Worm (Caenorhabditis elegans): Measurements from ENCODE around the gene msp-76.
"Not testable (repeated sequence)": the region's sequence is repeated elsewhere in the genome, so short reads cannot be mapped to it uniquely, and the experiment has no call there.

msp-76 gene

DNA sequence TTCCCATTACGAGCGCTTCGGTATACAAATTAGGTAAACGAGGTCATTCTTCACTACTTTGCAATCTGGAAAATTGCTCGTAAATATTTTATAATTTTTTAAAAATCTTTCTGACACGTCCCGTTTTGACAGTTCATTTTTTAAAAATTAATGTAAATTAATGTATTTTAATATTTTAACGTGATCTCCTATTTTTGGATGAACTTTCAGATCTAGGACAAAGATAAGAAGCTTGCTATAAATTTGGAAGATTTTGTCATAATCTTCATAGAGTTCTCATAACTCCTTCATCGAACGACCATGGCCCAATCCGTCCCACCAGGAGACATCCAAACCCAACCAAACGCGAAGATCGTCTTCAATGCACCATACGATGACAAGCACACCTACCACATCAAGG is at the start of gene msp-76:
Gene msp-76 (plus strand): TSS at position 301 of the 400 bp plus-strand sequence.
- TF ChIP-seq tra-4 (tag; optimal IDR thresholded peaks at IDR 0.05); hnd-1 (tag; optimal IDR thresholded peaks at IDR 0.05); sea-1 (GFP tag; conservative IDR thresholded peaks at IDR 0.05): not testable (repeated sequence)

DNA sequence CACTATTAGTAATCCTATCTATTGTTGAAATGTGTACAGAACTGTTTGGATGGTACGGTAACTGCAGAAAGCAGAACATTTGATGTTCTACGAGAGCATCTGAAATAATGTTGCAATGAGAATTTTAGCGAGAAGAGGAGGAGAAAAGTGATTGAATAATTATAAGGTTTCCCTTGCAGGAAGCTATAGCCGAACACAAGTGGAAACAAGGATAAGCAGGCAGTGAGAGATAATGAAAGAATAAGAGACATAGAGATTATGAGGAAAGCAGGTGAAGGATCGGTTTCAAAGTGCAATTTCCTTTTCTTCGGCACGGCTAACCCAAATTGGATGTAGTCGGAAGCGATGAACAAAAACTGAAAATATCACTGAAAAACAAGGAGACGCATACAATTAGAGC is 46.9 kb upstream of the msp-76 start, which contains the start of gene del-2:
Gene del-2 (minus strand): TSS at position 101 of the 400 bp plus-strand sequence.
- TF ChIP-seq hnd-1 (tag; optimal IDR thresholded peaks at IDR 0.05): no peak
- no peak for TF ChIP-seq ets-7 (tag; optimal IDR thresholded peaks at IDR 0.05)
- TF ChIP-seq flt-1 (GFP tag; IDR thresholded peaks at IDR 0.05): no peak
- no peak for TF ChIP-seq pes-1 (GFP tag; IDR thresholded peaks at IDR 0.05)

DNA sequence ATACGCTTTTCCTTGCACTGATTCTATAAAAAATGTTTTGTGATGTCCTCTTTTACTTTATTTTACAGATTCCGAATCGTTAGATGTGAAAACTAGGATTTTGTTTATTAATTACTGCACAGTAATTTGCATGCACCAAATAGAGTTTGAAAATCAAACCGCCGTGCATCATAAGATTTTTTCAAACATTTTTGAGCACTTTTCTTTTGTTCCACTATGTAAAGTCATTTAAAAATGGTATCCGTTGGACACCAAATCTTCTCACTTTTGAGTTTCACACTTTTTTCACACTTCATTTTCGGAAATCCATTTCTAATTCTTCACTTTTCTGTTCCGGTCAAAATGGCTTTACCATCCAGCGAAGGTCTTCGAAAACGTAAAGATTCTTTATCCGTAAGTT is 45.6 kb upstream of the msp-76 start, which contains the start of gene degl-2:
Gene degl-2 (plus strand): TSS at position 301 of the 400 bp plus-strand sequence.
- TF ChIP-seq F13C5.2 (tag; optimal IDR thresholded peaks at IDR 0.05): no peak
- no peak for TF ChIP-seq tra-4 (tag; optimal IDR thresholded peaks at IDR 0.05)
- TF ChIP-seq hmg-4 (GFP tag; optimal IDR thresholded peaks at IDR 0.05): no peak
- no peak for TF ChIP-seq sea-1 (GFP tag; conservative IDR thresholded peaks at IDR 0.05)
- no peak for TF ChIP-seq scrt-1 (GFP tag; IDR thresholded peaks at IDR 0.05)
- no peak for TF ChIP-seq tbx-11 (GFP tag; IDR thresholded peaks at IDR 0.05)
- TF ChIP-seq B0310.2 (tag; optimal IDR thresholded peaks at IDR 0.05): no peak
- no peak for TF ChIP-seq hnd-1 (tag; optimal IDR thresholded peaks at IDR 0.05)
- TF ChIP-seq pes-1 (GFP tag; IDR thresholded peaks at IDR 0.05): no peak
- TF ChIP-seq ets-7 (tag; optimal IDR thresholded peaks at IDR 0.05): no peak
- no peak for TF ChIP-seq flt-1 (GFP tag; IDR thresholded peaks at IDR 0.05)
- no peak for TF ChIP-seq ceh-13 (GFP tag; optimal IDR thresholded peaks at IDR 0.05)
- TF ChIP-seq tbx-37 (GFP tag; conservative IDR thresholded peaks at IDR 0.05): no peak
- TF ChIP-seq aly-1 (tag; optimal IDR thresholded peaks at IDR 0.05): no peak
- TF ChIP-seq ceh-36 (tag; optimal IDR thresholded peaks at IDR 0.05): no peak
- no peak for TF ChIP-seq ama-1 (optimal IDR thresholded peaks at IDR 0.05)
- TF ChIP-seq hmbx-1 (tag; optimal IDR thresholded peaks at IDR 0.05): no peak

DNA sequence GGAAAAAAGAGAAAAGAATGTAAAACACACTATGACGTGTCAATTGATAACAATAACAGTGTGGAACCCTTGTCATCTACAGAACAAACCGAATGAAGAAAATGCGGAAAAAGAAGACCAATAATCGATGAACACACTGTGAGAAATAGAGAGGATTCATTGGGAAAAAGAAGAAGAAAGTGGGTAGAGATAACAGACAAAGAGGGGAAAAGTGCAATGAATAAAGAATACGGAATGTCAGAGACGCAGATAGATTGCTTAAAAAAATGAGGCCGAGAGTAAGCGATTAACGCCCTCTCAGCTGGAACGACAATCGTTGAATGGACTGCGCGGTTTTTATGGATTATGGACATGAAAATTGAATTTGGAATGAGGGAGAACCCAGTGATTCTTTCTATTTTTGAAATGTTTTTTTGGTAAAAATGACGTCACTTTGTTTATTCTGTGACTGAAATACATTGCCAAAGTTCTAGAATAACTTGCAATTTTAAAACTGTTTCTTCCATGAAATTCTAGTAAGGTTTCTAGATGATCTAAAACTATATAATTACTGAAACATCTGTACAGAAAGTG is 40.9 kb upstream of the msp-76 start, which contains the start of gene amph-1:
Gene amph-1 (minus strand): TSS at position 85 of the 573 bp plus-strand sequence.
- TF ChIP-seq pes-1 (GFP tag; IDR thresholded peaks at IDR 0.05) (no peak), F13C5.2 (tag; optimal IDR thresholded peaks at IDR 0.05) (peak; percentile 1)

DNA sequence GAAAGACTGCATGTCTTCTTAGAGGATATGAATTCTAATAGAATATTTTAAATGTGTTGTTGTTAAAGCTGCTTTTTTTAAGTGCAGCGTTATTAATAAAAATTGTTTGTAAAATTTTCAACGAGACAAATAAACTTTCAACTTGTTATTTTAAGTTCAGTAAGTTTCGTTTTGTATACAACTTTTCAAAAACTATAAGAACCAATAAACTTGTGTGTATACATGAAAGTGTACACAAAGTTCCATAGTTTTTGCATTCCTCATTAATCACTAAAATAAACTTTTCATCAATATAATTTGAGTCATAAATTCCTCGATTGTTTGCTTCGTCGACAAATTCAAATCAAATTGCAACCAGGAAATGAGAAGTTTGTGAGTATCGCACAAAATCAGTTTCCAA is 40.1 kb upstream of the msp-76 start, which contains the start of gene srm-3:
Gene srm-3 (plus strand): TSS at position 301 of the 400 bp plus-strand sequence.
- TF ChIP-seq tbx-37 (GFP tag; conservative IDR thresholded peaks at IDR 0.05) (no peak), hnd-1 (tag; optimal IDR thresholded peaks at IDR 0.05) (no peak), scrt-1 (GFP tag; IDR thresholded peaks at IDR 0.05) (no peak), aly-1 (tag; optimal IDR thresholded peaks at IDR 0.05) (no peak), hmg-4 (GFP tag; optimal IDR thresholded peaks at IDR 0.05) (no peak), hmbx-1 (tag; optimal IDR thresholded peaks at IDR 0.05) (no peak), ceh-36 (tag; optimal IDR thresholded peaks at IDR 0.05) (no peak)

DNA sequence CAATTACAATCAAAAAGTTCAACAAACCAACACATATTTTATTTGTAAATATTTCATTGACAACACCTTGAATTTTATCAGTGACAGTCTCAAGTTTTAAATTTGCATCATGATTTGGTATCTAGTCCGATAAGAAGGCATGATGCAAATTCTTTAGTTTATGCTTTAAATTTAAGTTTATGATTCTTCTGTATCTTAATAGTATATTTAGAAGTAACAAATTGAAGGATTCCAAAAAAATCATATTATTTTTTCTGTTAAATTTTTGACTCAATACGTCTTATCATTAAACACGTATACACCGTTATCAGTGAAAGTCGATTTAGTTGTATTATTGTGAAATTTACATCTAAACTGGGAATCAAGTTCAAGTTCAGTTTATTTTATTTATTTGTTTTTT is 37.6 kb upstream of the msp-76 start, which contains the start of gene chca-1:
Gene chca-1 (plus strand): TSS at position 161 of the 400 bp plus-strand sequence.
- TF ChIP-seq ceh-36 (tag; optimal IDR thresholded peaks at IDR 0.05) (no peak), B0310.2 (tag; optimal IDR thresholded peaks at IDR 0.05) (no peak), hmg-4 (GFP tag; optimal IDR thresholded peaks at IDR 0.05) (no peak), aly-1 (tag; optimal IDR thresholded peaks at IDR 0.05) (no peak)

DNA sequence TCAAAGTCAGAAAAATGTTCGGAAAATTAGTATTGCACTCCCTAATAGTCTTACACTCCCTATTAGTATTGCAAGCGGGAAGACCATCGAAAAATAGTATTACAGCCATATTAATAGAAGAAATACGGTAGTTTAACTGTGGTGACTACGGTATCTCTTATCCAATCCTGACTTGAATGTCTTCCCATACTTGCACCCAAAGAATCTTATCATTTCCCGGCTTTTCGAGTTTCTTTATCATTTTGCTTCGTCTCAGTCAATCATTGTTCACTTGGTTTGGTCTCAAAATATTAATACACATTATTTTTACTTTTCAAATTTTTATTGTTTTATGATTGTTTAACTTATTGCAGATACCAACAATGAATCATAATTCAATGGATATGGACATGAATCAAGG is 35.6 kb upstream of the msp-76 start, which contains the start of gene F58G6.3:
Gene F58G6.3 (plus strand): TSS at position 352 of the 400 bp plus-strand sequence.
- TF ChIP-seq flt-1 (GFP tag; IDR thresholded peaks at IDR 0.05) (no peak), ets-7 (tag; optimal IDR thresholded peaks at IDR 0.05) (no peak), ceh-36 (tag; optimal IDR thresholded peaks at IDR 0.05) (no peak), tbx-37 (GFP tag; conservative IDR thresholded peaks at IDR 0.05) (no peak), F13C5.2 (tag; optimal IDR thresholded peaks at IDR 0.05) (no peak), ceh-13 (GFP tag; optimal IDR thresholded peaks at IDR 0.05) (no peak), aly-1 (tag; optimal IDR thresholded peaks at IDR 0.05) (no peak), hmg-4 (GFP tag; optimal IDR thresholded peaks at IDR 0.05) (no peak), hnd-1 (tag; optimal IDR thresholded peaks at IDR 0.05) (no peak), hmbx-1 (tag; optimal IDR thresholded peaks at IDR 0.05) (no peak), B0310.2 (tag; optimal IDR thresholded peaks at IDR 0.05) (no peak)

DNA sequence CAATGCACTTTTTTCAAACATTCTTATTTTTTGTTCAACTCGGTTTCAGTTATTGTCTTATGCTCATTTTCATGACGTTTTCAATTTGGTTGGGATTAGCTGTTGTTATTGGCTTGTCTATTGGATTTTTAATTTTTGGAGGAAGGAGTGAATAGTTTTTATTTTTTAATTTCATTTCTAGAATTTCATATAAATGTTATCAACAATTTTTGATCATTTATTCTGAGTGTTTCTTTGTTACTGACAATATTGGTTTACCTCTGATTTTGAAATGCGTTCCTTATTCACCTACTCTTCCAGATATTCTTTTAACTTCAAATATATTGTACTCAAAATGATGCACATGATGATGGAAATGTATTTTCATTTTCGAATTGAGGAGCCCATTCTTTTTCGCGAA is 34.8 kb upstream of the msp-76 start, which contains the start of gene F58G6.7:
Gene F58G6.7 (plus strand): TSS at position 301 of the 400 bp plus-strand sequence.
- no peak for TF ChIP-seq pes-1 (GFP tag; IDR thresholded peaks at IDR 0.05)

DNA sequence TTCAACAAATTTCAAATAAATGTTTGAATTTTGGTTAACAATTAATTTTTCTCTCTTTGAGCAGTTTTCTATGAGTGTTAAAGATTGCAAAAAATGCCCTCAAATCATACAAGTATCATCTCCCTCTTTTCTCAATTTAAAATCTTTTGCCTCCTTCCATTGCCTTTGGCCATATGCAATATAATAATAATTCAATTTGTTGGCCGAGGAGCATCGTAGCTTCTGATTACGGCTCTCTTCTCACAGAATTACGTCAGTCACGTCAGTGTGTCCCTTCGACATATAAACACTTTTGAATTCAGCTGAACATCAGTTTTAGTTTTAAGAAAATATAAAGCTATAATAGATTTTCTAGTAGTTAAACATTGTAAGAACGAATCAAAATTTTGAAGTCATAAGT is 33.3 kb upstream of the msp-76 start:
- no peak for TF ChIP-seq pes-1 (GFP tag; IDR thresholded peaks at IDR 0.05)
- no peak for TF ChIP-seq ama-1 (optimal IDR thresholded peaks at IDR 0.05)
- TF ChIP-seq B0310.2 (tag; optimal IDR thresholded peaks at IDR 0.05): no peak
- TF ChIP-seq hnd-1 (tag; optimal IDR thresholded peaks at IDR 0.05): no peak
- no peak for TF ChIP-seq tbx-37 (GFP tag; conservative IDR thresholded peaks at IDR 0.05)
- no peak for TF ChIP-seq ceh-13 (GFP tag; optimal IDR thresholded peaks at IDR 0.05)
- TF ChIP-seq flt-1 (GFP tag; IDR thresholded peaks at IDR 0.05): no peak
- no peak for TF ChIP-seq tbx-11 (GFP tag; IDR thresholded peaks at IDR 0.05)
- no peak for TF ChIP-seq hmbx-1 (tag; optimal IDR thresholded peaks at IDR 0.05)
- TF ChIP-seq aly-1 (tag; optimal IDR thresholded peaks at IDR 0.05): no peak
- TF ChIP-seq F13C5.2 (tag; optimal IDR thresholded peaks at IDR 0.05): no peak
- no peak for TF ChIP-seq ceh-36 (tag; optimal IDR thresholded peaks at IDR 0.05)
- no peak for TF ChIP-seq scrt-1 (GFP tag; IDR thresholded peaks at IDR 0.05)
- no peak for TF ChIP-seq ets-7 (tag; optimal IDR thresholded peaks at IDR 0.05)
- TF ChIP-seq sea-1 (GFP tag; conservative IDR thresholded peaks at IDR 0.05): no peak

All from whole organism, early embryonic.